Worm (Caenorhabditis elegans): ENCODE results near the gene str-205.

ce11 chrV:4951434-4951833 lies 21.7 kb upstream of the str-205 start, which contains the start of gene str-207:
- TF ChIP-seq him-1 (tag; optimal IDR thresholded peaks at IDR 0.05) (no peak), dao-5 (tag; optimal IDR thresholded peaks at IDR 0.05) (no peak), W03F9.2 (tag; optimal IDR thresholded peaks at IDR 0.05) (no peak)
